Worm (Caenorhabditis elegans) whole organism, dauer: Measurements from ENCODE around the gene pigs-1.

Source experiments
- unc-62 ChIP-seq: sonication (generic microtip); optimal IDR thresholded peaks from 2 replicates; lab custom pipeline; 2017; ENCODE audit warnings: missing biosample characterization, missing genetic modification reagents, missing genetic modification characterization

pigs-1 gene

DNA sequence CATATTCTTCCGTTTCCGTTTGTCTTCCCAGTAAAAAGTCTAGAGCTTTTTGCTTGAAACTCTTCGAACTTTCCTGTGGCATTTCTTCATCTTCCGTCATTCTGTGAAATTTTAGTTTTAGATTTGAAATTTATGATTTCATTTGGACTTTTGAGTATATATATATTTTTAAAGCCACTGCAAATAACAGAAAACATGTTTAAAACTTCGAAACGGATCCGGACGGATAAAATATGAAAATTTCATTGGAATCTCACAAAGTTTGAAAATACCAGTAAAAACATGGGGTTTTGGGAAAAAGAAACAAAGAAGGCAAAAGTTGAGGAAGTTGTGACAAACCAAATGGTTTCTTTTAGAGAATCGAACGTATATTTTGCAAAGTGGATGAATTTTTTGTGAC, at the start of gene pigs-1:
Gene pigs-1, minus strand, starts transcription at position 101 of the 400 bp plus-strand sequence.
- TF ChIP-seq unc-62: no peak

DNA sequence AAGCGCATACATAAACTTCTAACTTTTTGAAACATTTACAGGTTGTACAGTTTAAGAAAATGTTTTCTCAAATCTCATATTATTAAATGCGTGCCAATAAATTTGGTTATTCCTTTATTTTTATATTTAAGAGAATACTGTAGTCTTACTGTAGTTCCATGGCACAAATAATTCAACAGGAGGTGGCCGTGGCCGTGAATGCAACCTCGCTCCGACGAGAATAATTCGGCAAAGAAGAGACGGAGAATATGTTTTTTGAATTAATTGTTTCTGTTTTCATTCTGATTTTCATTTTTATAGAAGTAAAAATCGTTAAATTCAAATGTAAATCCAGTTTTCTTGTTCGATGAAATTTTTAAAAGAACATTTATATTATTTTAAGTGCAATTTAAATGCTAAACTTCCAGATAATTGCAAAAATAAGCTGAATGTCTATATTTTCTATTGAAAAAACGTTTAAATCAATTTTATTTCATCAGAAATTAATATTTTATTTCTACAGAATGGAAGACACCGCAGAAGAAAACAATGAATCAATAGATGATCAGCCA, 48.6 kb upstream of the pigs-1 start, which contains the start of gene gon-4:
Gene gon-4, plus strand, starts transcription at position 501 of the 551 bp plus-strand sequence.
- no peak for TF ChIP-seq unc-62

DNA sequence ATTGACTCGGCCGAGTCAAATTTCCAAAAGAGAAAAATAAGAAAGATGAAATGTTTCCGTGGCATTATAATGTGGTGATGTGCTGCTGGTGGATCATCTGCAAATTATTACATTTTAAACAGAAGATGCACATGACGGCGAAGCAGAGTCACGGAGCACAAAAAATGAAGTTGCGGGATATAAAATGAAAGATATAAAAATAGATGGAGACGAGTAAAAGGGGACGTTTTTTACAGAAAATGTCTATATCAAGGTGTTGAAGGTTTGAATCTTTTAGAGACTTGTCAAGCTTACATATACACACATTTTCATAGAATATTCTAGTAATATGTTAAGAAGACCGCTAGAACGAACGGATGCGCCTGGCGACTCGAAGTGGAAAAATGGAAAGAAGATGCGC, 45.5 kb upstream of the pigs-1 start, which contains the start of gene ptrg-1:
Gene ptrg-1, minus strand, starts transcription at position 101 of the 400 bp plus-strand sequence.
- TF ChIP-seq unc-62: no peak

- no peak for TF ChIP-seq unc-62
Measured at ce11 chrIV:10191498-10191897, 42.7 kb upstream of the pigs-1 start.

- no peak for TF ChIP-seq unc-62
Measured at ce11 chrIV:10190586-10190985, 41.7 kb upstream of the pigs-1 start.

- no peak for TF ChIP-seq unc-62
Measured at ce11 chrIV:10188505-10188904, 39.7 kb upstream of the pigs-1 start.

DNA sequence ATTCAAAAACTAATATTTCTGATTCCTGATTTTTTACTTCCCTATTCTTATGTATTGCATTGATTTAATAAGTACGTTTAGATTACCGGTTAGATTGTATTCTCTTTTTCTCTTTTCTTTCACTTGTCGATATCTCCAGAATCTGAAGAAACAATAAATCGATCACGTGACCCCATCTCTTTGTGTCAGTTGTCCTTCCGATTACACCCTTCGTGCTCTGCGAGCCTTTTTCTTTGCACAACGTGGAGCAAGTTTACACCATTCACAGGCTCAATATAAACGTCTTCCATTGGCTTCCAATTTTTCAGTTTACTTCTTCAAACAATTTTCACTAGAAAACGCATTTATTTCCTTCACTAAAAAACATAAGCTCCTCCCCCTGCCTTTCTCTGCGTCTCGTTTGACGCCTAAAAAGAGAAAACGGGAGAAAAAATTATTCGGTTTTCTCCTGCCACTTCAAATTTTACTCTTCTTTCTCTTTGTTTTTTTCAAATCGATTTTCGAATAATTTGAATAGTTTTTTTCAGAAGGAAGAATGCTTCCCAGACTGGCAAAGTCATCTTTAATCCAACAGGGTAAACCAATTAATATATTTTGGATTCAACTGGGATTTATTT, 31.4 kb upstream of the pigs-1 start, which contains the start of gene gta-1:
Gene gta-1, plus strand, starts transcription at position 528 of the 617 bp plus-strand sequence.
- TF ChIP-seq unc-62: no peak

- TF ChIP-seq unc-62: no peak
Measured at ce11 chrIV:10177779-10178178, 28.9 kb upstream of the pigs-1 start, which contains the start of gene mspn-1. Gene mspn-1 (plus strand): TSS chrIV:10177968.

- TF ChIP-seq unc-62: no peak
Measured at ce11 chrIV:10176252-10176730, 27.5 kb upstream of the pigs-1 start, which contains the start of gene rack-1. Gene rack-1 (plus strand): TSS chrIV:10176680.

ce11 chrIV:10174932-10175732, 26.3 kb upstream of the pigs-1 start:
- no peak for TF ChIP-seq unc-62

DNA sequence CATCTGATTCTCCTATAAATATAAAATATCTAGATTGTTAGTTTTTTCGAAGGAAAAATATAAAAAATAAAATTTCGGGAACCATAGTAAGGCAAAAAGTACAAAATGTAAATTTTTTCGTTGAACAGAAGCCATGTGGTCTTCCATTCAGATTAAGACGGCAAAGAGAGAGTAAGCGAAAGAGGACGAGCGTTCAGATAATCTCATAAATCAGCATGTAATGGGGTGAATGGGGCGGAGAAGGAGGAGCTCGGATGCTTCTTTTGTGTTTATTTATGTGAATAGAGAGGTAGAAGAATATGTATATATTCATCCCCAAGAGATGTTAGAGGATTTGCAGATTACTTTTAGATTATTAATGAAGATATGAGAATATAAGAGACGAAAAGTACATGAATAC, 25.5 kb upstream of the pigs-1 start, which contains the start of gene pxf-1:
Gene pxf-1, minus strand, starts transcription at position 14 of the 400 bp plus-strand sequence.
- TF ChIP-seq unc-62: no peak

- TF ChIP-seq unc-62: no peak
Measured at ce11 chrIV:10170808-10171207, 22.0 kb upstream of the pigs-1 start.

DNA sequence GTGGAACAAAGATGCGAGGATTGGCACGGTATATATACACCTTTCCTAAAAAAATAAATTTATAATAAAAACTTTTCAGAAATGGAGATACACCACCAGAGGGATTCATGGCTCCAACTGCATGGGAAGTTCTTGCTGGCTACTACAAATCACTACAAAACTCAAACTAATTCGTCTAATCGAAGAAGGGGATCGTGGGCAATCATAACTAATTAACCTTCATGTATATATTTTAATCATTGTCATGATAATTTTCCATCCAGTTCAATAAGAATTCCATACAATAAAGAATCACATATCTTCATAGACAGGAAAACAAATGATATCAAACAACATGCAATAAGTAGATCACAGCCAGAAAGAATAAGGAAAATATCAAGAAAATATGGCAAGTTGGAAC, 15.2 kb upstream of the pigs-1 start:
- no peak for TF ChIP-seq unc-62

DNA sequence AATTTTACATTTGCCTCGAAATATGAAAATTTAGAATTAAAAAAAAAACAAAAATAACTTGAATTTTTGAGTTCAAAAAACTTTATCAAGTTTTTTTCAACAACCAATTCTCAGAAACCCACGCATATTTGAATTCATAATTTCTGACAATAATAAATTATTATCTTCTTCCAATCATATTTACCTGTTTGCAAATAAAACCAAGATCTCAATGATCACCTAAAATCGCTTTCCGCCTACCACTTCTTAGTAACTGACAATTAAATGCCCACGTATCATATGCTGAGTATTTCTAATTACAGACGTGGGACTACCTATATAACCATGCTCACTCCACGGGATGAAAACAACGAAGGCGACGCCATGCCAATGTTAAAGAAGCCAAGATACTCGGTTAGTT, 12.9 kb upstream of the pigs-1 start, which contains the start of gene pps-1:
Gene pps-1, plus strand, starts transcription at position 301 of the 400 bp plus-strand sequence.
- TF ChIP-seq unc-62: no peak

DNA sequence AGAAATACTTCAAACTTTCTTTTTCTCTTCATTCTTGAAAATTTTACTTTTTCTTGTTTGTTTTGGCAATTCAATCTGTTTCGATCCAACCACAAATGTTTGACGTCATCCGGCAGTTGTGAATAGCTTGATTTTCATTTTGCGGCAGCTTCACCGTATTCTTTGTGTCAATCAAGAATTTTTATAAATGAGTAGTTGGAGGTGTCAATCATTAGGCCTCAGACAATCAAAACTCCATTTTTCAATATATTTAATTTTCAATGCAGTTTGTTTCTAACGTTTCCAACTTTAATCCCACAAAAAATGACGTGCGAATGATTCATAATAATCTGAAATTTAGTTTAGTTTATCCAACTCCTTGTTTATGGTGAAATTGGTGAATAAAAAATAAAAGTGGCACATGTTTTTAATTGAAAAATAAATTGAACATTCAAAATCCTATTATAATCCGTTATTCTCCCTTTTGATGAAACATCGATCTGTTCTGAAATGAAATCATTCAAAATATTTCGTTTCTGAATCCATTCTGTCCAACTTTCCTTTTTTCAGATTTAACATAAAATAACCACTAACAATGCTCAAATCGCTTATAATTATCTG, 8.8 kb upstream of the pigs-1 start, which contains the start of gene ttr-53:
Gene ttr-53, plus strand, starts transcription at position 550 of the 600 bp plus-strand sequence.
- TF ChIP-seq unc-62: no peak

DNA sequence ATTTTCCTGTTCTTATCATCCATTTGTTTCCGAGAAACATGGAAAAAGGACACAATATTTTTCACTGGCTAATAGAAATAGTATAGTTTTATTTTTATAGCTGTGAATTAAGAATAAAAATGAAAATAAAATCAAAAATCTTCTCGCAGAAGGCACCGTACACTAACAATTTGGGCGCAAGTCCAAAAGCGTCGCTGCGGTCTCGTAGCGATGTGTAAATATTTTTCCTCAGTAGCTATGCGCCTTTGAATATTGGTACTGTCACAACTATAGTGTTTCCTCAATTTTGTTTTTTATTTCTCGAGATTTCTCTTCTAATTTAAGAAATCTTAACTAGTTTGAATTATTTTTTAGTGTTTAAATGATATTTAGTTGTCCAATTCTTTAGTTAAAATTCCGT, 8.2 kb upstream of the pigs-1 start:
- no peak for TF ChIP-seq unc-62

- TF ChIP-seq unc-62: no peak
Measured at ce11 chrIV:10155475-10155874, 6.6 kb upstream of the pigs-1 start, which contains the start of gene ttr-54. Gene ttr-54 (plus strand): TSS chrIV:10155775.
